1 fruit fly cellular context compared by ENCODE assay signal in genomic region chr2L:2942639-2943038, dm6.
TF ChIP-seq lines count a peak whose summit lies in the region.

No protein-coding gene starts in this region.

TF ChIP-seq in whole organism, embryonic, 481 proteins besides CTCF, POLR2A, EP300 and RAD21 (continued from another document):
- TF ChIP-seq Hmr (GFP tag; optimal IDR thresholded peaks at IDR 0.05; lab: Kevin White, UChicago): peak; percentile 19
- TF ChIP-seq CG10959 (GFP tag; IDR thresholded peaks at IDR 0.05; lab: Robert Waterston, UW): no peak
- TF ChIP-seq jing (GFP tag; optimal IDR thresholded peaks at IDR 0.05; lab: Kevin White, UChicago): no peak
- no peak for TF ChIP-seq CG1529 (GFP tag; optimal IDR thresholded peaks at IDR 0.05; lab: Kevin White, UChicago)
- TF ChIP-seq Med (GFP tag; lab: Kevin White, UChicago): peak; percentile 82
- TF ChIP-seq ap (GFP tag; IDR thresholded peaks at IDR 0.05; lab: Robert Waterston, UW): no peak
- no peak for TF ChIP-seq onecut (GFP tag; IDR thresholded peaks at IDR 0.05; lab: Robert Waterston, UW)
- TF ChIP-seq Sox102F (GFP tag; optimal IDR thresholded peaks at IDR 0.05; lab: Kevin White, UChicago): peak; percentile 8
- no peak for TF ChIP-seq kni (GFP tag; optimal IDR thresholded peaks at IDR 0.05; lab: Kevin White, UChicago)
- peak; percentile 47; the same call in 1 of the 2 replicates for TF ChIP-seq slbo (GFP tag; IDR thresholded peaks at IDR 0.05; lab: Robert Waterston, UW)
- TF ChIP-seq bsh (GFP tag; optimal IDR thresholded peaks at IDR 0.05; lab: Kevin White, UChicago): peak in 1 of 2 experiments; percentile 1
- TF ChIP-seq gem (tag; optimal IDR thresholded peaks at IDR 0.05; lab: Kevin White, UChicago): peak; percentile 25
- 0 out of 2 replicates have a peak, but pooled peaks have one; percentile 12 for TF ChIP-seq Rfx (GFP tag; IDR thresholded peaks at IDR 0.05; lab: Robert Waterston, UW)
- TF ChIP-seq dmrt99B (tag; optimal IDR thresholded peaks at IDR 0.05; lab: Kevin White, UChicago): peak; percentile 29
